Worm (Caenorhabditis elegans): ENCODE results near the gene R07C3.3.
A peak's percentile ranks its signal among the peaks of the same experiment; 100 is the strongest.
"Not testable (repeated sequence)": the region's sequence is repeated elsewhere in the genome, so short reads cannot be mapped to it uniquely, and the experiment has no call there.

The R07C3.3 gene

ce11 chrII:915780-916179 lies 22.9 kb upstream of the R07C3.3 start, which contains the start of gene fbxc-29:
fbxc-29 (plus strand) TSS chrII:916080.
- TF ChIP-seq lir-3 (tag; optimal IDR thresholded peaks at IDR 0.05; ENCODE audit: poor library complexity), result no peak
- peak; percentile 17 for TF ChIP-seq dsc-1 (tag; optimal IDR thresholded peaks at IDR 0.05)

ce11 chrII:917324-917723 lies 21.3 kb upstream of the R07C3.3 start, which contains the start of gene fbxc-30:
fbxc-30 (plus strand) TSS chrII:917624.
- no peak for TF ChIP-seq mep-1 (tag; optimal IDR thresholded peaks at IDR 0.05)
- TF ChIP-seq skn-1 (tag; optimal IDR thresholded peaks at IDR 0.05), result no peak

ce11 chrII:920326-920725 lies 18.3 kb upstream of the R07C3.3 start:
- TF ChIP-seq ceh-63 (GFP tag; optimal IDR thresholded peaks at IDR 0.05) (no peak), grh-1 (GFP tag; IDR thresholded peaks at IDR 0.05) (no peak), jun-1 (tag; optimal IDR thresholded peaks at IDR 0.05) (no peak), elt-3 (tag; optimal IDR thresholded peaks at IDR 0.05) (no peak), C16A3.4 (tag; optimal IDR thresholded peaks at IDR 0.05) (no peak), nhr-84 (tag; optimal IDR thresholded peaks at IDR 0.05) (no peak), lir-3 (tag; optimal IDR thresholded peaks at IDR 0.05; ENCODE audit: poor library complexity) (no peak), mep-1 (tag; optimal IDR thresholded peaks at IDR 0.05) (no peak), elt-2 (tag; optimal IDR thresholded peaks at IDR 0.05) (peak; percentile 64), efl-1 (optimal IDR thresholded peaks at IDR 0.05) (no peak), efl-1 (GFP tag; optimal IDR thresholded peaks at IDR 0.05 in 1 of 2) (peak in 1 of 2 experiments; percentile 52)

ce11 chrII:922778-923177 lies 15.9 kb upstream of the R07C3.3 start:
- TF ChIP-seq Y116A8C.19 (tag; optimal IDR thresholded peaks at IDR 0.05; ENCODE audit: borderline replicate concordance) (no peak), jun-1 (tag; optimal IDR thresholded peaks at IDR 0.05) (peak; percentile 13), snu-23 (GFP tag; optimal IDR thresholded peaks at IDR 0.05) (no peak), fos-1 (tag; optimal IDR thresholded peaks at IDR 0.05) (no peak), dsc-1 (tag; optimal IDR thresholded peaks at IDR 0.05) (no peak), isw-1 (GFP tag; IDR thresholded peaks at IDR 0.05) (no peak), nhr-85 (tag) (no peak), elt-2 (tag; optimal IDR thresholded peaks at IDR 0.05) (peak; percentile 94)

ce11 chrII:923521-923920 lies 15.1 kb upstream of the R07C3.3 start, which contains the start of gene fbxc-28:
fbxc-28 (plus strand) TSS chrII:923821.
- TF ChIP-seq alr-1 (tag; optimal IDR thresholded peaks at IDR 0.05; ENCODE audit: borderline replicate concordance) (no peak), efl-1 (optimal IDR thresholded peaks at IDR 0.05) (no peak), efl-1 (GFP tag; optimal IDR thresholded peaks at IDR 0.05 in 1 of 2) (peak in 1 of 2 experiments; percentile 17), mab-9 (GFP tag; IDR thresholded peaks at IDR 0.05) (no peak)

ce11 chrII:927331-927730 lies 11.3 kb upstream of the R07C3.3 start, which contains the start of gene R07C3.13:
R07C3.13 (minus strand) TSS chrII:927431.
- no peak for TF ChIP-seq efl-1 (optimal IDR thresholded peaks at IDR 0.05)
- peak in 1 of 2 experiments; percentile 15 for TF ChIP-seq efl-1 (GFP tag; optimal IDR thresholded peaks at IDR 0.05 in 1 of 2)
- no peak for TF ChIP-seq tbx-2 (tag; optimal IDR thresholded peaks at IDR 0.05)

- not testable (repeated sequence) for TF ChIP-seq C16A3.4 (tag; optimal IDR thresholded peaks at IDR 0.05); dsc-1 (tag; optimal IDR thresholded peaks at IDR 0.05); lin-13 (GFP tag; optimal IDR thresholded peaks at IDR 0.05)
Observed at ce11 chrII:930871-931270, 7.8 kb upstream of the R07C3.3 start, which contains the start of gene fbxc-34. fbxc-34 (plus strand) TSS chrII:931171.

ce11 chrII:932718-933117 lies 5.9 kb upstream of the R07C3.3 start, which contains the start of gene acs-15:
acs-15 (plus strand) TSS chrII:933018.
- TF ChIP-seq sup-37 (GFP tag; optimal IDR thresholded peaks at IDR 0.05) (no peak), nhr-11 (tag; optimal IDR thresholded peaks at IDR 0.05) (no peak), lin-14 (GFP tag; optimal IDR thresholded peaks at IDR 0.05) (no peak), efl-1 (optimal IDR thresholded peaks at IDR 0.05) (no peak), efl-1 (GFP tag; optimal IDR thresholded peaks at IDR 0.05 in 1 of 2) (peak in 1 of 2 experiments; percentile 6), fkh-4 (tag; optimal IDR thresholded peaks at IDR 0.05; ENCODE audit: borderline replicate concordance) (no peak), hlh-17 (GFP tag; optimal IDR thresholded peaks at IDR 0.05; ENCODE audit: borderline replicate concordance) (no peak)
